Fruit fly (Drosophila melanogaster): ENCODE measurements around the gene ovo.

DNA sequence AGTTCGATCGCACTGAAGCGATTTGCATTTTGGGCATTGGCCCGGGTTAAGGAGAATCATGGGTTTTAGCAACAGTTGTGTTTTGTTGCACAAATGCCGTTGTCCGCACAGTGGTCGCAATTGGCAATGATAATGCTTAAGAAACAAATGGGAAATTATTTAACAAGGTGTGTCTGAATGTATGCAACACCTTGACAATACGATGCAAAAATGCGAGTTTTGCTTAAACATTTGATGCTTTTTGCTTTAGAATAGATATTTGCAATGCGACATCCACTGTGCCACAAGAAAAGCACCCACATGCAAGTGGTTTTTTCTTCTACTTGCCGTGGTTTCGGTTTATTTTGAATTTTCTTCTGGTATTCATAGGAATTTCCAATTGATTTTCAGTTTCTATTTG, 49.0 kb upstream of the ovo start:
- no peak for TF ChIP-seq D1 (tag; optimal IDR thresholded peaks at IDR 0.05)
- peak; percentile 34 for TF ChIP-seq Pif1A (GFP tag; optimal IDR thresholded peaks at IDR 0.05)

All from whole organism, pupa.